Fruit fly (Drosophila melanogaster): Measurements from ENCODE around the gene Plzf.
A peak's percentile ranks its signal among the peaks of the same experiment; 100 is the strongest.

The Plzf gene

dm6 chr2L:12006397-12007330 lies 42.1 kb downstream of the Plzf start (continued):
- TF ChIP-seq fd85E (GFP tag; optimal IDR thresholded peaks at IDR 0.05) (peak; percentile 14), Hr38 (GFP tag; optimal IDR thresholded peaks at IDR 0.05) (no peak), CG8632 (GFP tag; optimal IDR thresholded peaks at IDR 0.05) (peak; percentile 92), CG8119 (GFP tag; IDR thresholded peaks at IDR 0.05) (no peak), CG1621 (tag; optimal IDR thresholded peaks at IDR 0.05) (no peak), Eip78C (GFP tag) (peak; percentile 96), CG10669 (GFP tag; optimal IDR thresholded peaks at IDR 0.05) (peak; percentile 86), spab (GFP tag; optimal IDR thresholded peaks at IDR 0.05) (peak; percentile 90), achi (GFP tag; optimal IDR thresholded peaks at IDR 0.05) (peak; percentile 89), CG3919 (GFP tag; optimal IDR thresholded peaks at IDR 0.05) (peak; percentile 83), Ets96B (tag; optimal IDR thresholded peaks at IDR 0.05) (peak; percentile 95), OdsH (GFP tag; optimal IDR thresholded peaks at IDR 0.05) (peak; percentile 90), lz (GFP tag; optimal IDR thresholded peaks at IDR 0.05) (peak; percentile 77), acj6 (GFP tag; optimal IDR thresholded peaks at IDR 0.05) (peak; percentile 88), pdm3 (GFP tag; optimal IDR thresholded peaks at IDR 0.05) (peak; percentile 78)

dm6 chr2L:12005436-12006396 lies 43.0 kb downstream of the Plzf start:
- TF ChIP-seq topi (GFP tag; optimal IDR thresholded peaks at IDR 0.05) = no peak
- no peak for TF ChIP-seq CG8319 (GFP tag; optimal IDR thresholded peaks at IDR 0.05)
- no peak for TF ChIP-seq CG6163 (GFP tag; IDR thresholded peaks at IDR 0.05)
- peak; percentile 75 for TF ChIP-seq CG1621 (tag; optimal IDR thresholded peaks at IDR 0.05)
- peak; percentile 56 for TF ChIP-seq Eip78C (GFP tag)
- TF ChIP-seq CG11294 (GFP tag; IDR thresholded peaks at IDR 0.05) = no peak
- no peak for TF ChIP-seq CG4318 (GFP tag; optimal IDR thresholded peaks at IDR 0.05)
- peak; percentile 93 for TF ChIP-seq svp (GFP tag)
- TF ChIP-seq CG6854 (GFP tag; optimal IDR thresholded peaks at IDR 0.05) = peak; percentile 55
- no peak for TF ChIP-seq acj6 (GFP tag; optimal IDR thresholded peaks at IDR 0.05)
- TF ChIP-seq fkh (GFP tag; optimal IDR thresholded peaks at IDR 0.05) = no peak
- TF ChIP-seq dsx (GFP tag; optimal IDR thresholded peaks at IDR 0.05; ENCODE audit: poor library complexity, severe bottlenecking) = peak; percentile 80
- no peak for TF ChIP-seq eg (GFP tag; IDR thresholded peaks at IDR 0.05)
- TF ChIP-seq Eip75B (GFP tag; optimal IDR thresholded peaks at IDR 0.05) = no peak
- TF ChIP-seq Blimp-1 (GFP tag; optimal IDR thresholded peaks at IDR 0.05) = peak; percentile 81
- TF ChIP-seq pdm3 (GFP tag; optimal IDR thresholded peaks at IDR 0.05) = no peak
- TF ChIP-seq Hr4 (GFP tag; optimal IDR thresholded peaks at IDR 0.05) = no peak
- peak; percentile 14 for TF ChIP-seq CG6276 (GFP tag; optimal IDR thresholded peaks at IDR 0.05)

- peak; percentile 30 for TF ChIP-seq Eip78C (GFP tag)
- peak; percentile 18 for TF ChIP-seq net (GFP tag; optimal IDR thresholded peaks at IDR 0.05)
- TF ChIP-seq CG10631 (GFP tag; optimal IDR thresholded peaks at IDR 0.05) = peak; percentile 48
- peak; percentile 99 for TF ChIP-seq CG1621 (tag; optimal IDR thresholded peaks at IDR 0.05)
- TF ChIP-seq acj6 (GFP tag; optimal IDR thresholded peaks at IDR 0.05) = peak; percentile 3
- peak; percentile 13 for TF ChIP-seq CG32006 (GFP tag; optimal IDR thresholded peaks at IDR 0.05)
- peak in 1 of 2 experiments; percentile 55 for TF ChIP-seq ss (GFP tag; optimal IDR thresholded peaks at IDR 0.05)
- no peak for TF ChIP-seq CG3919 (GFP tag; optimal IDR thresholded peaks at IDR 0.05)
- no peak for TF ChIP-seq Gug (GFP tag; IDR thresholded peaks at IDR 0.05)
- TF ChIP-seq Lpt (GFP tag; optimal IDR thresholded peaks at IDR 0.05) = peak; percentile 1
- peak; percentile 28 for TF ChIP-seq CG6276 (GFP tag; optimal IDR thresholded peaks at IDR 0.05)
- peak; percentile 9 for TF ChIP-seq CG10669 (GFP tag; optimal IDR thresholded peaks at IDR 0.05)
- TF ChIP-seq CG6792 (GFP tag; optimal IDR thresholded peaks at IDR 0.05) = peak; percentile 17
- no peak for TF ChIP-seq Ets96B (tag; optimal IDR thresholded peaks at IDR 0.05)
- TF ChIP-seq CG6808 (GFP tag; optimal IDR thresholded peaks at IDR 0.05) = peak; percentile 32
- no peak for TF ChIP-seq CG9139 (GFP tag; optimal IDR thresholded peaks at IDR 0.05)
- TF ChIP-seq CG8319 (GFP tag; optimal IDR thresholded peaks at IDR 0.05) = no peak
- no peak for TF ChIP-seq Sox15 (GFP tag; optimal IDR thresholded peaks at IDR 0.05)
- TF ChIP-seq svp (GFP tag) = peak; percentile 22
- TF ChIP-seq Eip75B (GFP tag; optimal IDR thresholded peaks at IDR 0.05) = peak; percentile 15
- TF ChIP-seq salr (GFP tag; optimal IDR thresholded peaks at IDR 0.05) = peak; percentile 4 to 11
- peak; percentile 99 for TF ChIP-seq fkh (GFP tag; optimal IDR thresholded peaks at IDR 0.05)
- TF ChIP-seq dsx (GFP tag; optimal IDR thresholded peaks at IDR 0.05; ENCODE audit: poor library complexity, severe bottlenecking) = peak; percentile 57
- peak; percentile 22 for TF ChIP-seq pdm3 (GFP tag; optimal IDR thresholded peaks at IDR 0.05)
Measured at dm6 chr2L:12004211-12004979, 44.3 kb downstream of the Plzf start.

Data from whole organism, prepupa.